Worm (Caenorhabditis elegans) whole organism, midembryonic: ENCODE measurements around the gene cpt-5.

Source experiments
- T22C8.4 ChIP-seq: fragments of 200-800 bp; sonication (Bioruptor generic); IDR thresholded peaks from 2 replicates; pipeline ENCODE4 v1.3.6; 2022; ENCODE audit warnings: missing genetic modification characterization, missing compliant biosample characterization
- flt-1 ChIP-seq: fragments of 200-800 bp; sonication (Bioruptor generic); IDR thresholded peaks from 2 replicates; pipeline ENCODE4 v1.3.6; 2022; ENCODE audit warnings: missing genetic modification characterization, missing compliant biosample characterization
- klf-2 ChIP-seq: fragments of 200-800 bp; sonication (Bioruptor generic); conservative IDR thresholded peaks from 2 replicates; pipeline ENCODE4 v1.3.6; 2022; ENCODE audit warnings: missing genetic modification reagents, missing genetic modification characterization, missing compliant biosample characterization
- ref-1 ChIP-seq: fragments of 200-800 bp; sonication (Bioruptor generic); conservative IDR thresholded peaks from 2 replicates; pipeline ENCODE4 v1.3.6; 2022; ENCODE audit warnings: missing genetic modification reagents, missing genetic modification characterization, missing compliant biosample characterization

DNA sequence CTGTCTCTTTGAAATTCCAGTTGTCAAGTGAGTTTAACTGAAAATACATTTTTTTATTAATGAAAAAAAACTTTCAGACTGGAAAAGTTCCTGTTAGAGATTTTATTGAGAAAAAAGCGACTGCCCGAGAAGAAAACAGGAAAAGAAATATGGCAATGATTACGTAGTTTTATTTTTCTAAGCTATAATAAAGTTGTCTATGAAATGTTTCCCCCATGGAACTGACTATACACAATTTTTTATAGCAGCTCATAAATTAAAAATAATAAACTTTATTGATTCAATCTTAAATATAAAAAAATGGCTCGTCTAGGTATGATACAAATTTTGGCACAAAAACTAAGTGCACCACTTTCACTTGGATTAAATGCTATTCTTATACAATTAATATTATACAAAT lies 29.5 kb downstream of the cpt-5 start, which contains the start of gene C06B3.1:
- TF ChIP-seq ref-1 (GFP tag; lab: Robert Waterston, UW) (no peak), T22C8.4 (GFP tag; lab: Robert Waterston, UW) (no peak), klf-2 (GFP tag; lab: Robert Waterston, UW) (no peak), flt-1 (no peak)
